Fruit fly (Drosophila melanogaster) Kc167 (cell line): Measurements from ENCODE around the gene egh.

Experiments used
- Myc ChIP-seq: fragments of >200 bp; optimal IDR thresholded peaks from 2 replicates; lab custom pipeline; 2017; ENCODE audit warnings: missing external identifiers
- Sin3A ChIP-seq: fragments of >200 bp; optimal IDR thresholded peaks from 2 replicates; lab custom pipeline; 2018; ENCODE audit warnings: missing external identifiers
- h ChIP-seq: fragments of >200 bp; optimal IDR thresholded peaks from 3 replicates; lab custom pipeline; 2018; ENCODE audit warnings: missing external identifiers
- insv ChIP-seq: fragments of >200 bp; optimal IDR thresholded peaks from 3 replicates; lab custom pipeline; 2018; ENCODE audit warnings: missing external identifiers
- psq ChIP-seq: fragments of >200 bp; optimal IDR thresholded peaks from 2 replicates; lab custom pipeline; 2017; ENCODE audit warnings: missing external identifiers
- ttk ChIP-seq: sonication (Bioruptor generic); optimal IDR thresholded peaks from 2 replicates; lab custom pipeline; 2017; ENCODE audit warnings: missing external identifiers

egh gene

DNA sequence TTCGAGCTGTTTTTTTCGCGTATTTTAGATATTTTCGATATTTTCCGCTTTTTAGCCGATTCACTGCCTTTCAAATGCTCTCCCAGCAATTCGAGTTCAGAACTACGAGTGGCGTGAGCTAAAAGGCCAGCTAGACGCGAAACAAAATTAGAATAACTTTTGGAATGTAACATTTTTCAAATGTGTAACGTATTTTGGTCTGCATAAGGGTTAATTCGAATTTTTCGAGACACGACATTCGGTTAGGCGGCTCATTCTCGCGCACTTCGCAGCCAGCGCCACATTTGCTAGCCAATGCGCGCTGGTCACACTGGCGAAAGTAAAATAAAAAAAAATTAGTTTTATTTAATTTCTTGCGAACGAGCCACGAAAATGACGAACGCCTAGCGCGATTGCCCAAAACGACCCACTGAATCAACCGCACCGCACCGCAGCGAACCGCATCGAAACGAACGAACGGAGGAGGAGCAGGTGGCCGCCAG is 36.3 kb downstream of the egh start, which contains the start of the genes brv3 and Pi4KIIIalpha:
TSS of gene brv3 (minus strand) at position 51 of the 482 bp plus-strand sequence.
TSS of gene Pi4KIIIalpha (plus strand) at position 280 of the 482 bp plus-strand sequence.
- no peak for TF ChIP-seq Sin3A (lab: Kevin White, UChicago)
- no peak for TF ChIP-seq h
- no peak for TF ChIP-seq ttk (lab: Kevin White, UChicago)
- TF ChIP-seq psq (lab: Kevin White, UChicago) = no peak
- TF ChIP-seq Myc = no peak
- no peak for TF ChIP-seq insv (lab: Kevin White, UChicago)

DNA sequence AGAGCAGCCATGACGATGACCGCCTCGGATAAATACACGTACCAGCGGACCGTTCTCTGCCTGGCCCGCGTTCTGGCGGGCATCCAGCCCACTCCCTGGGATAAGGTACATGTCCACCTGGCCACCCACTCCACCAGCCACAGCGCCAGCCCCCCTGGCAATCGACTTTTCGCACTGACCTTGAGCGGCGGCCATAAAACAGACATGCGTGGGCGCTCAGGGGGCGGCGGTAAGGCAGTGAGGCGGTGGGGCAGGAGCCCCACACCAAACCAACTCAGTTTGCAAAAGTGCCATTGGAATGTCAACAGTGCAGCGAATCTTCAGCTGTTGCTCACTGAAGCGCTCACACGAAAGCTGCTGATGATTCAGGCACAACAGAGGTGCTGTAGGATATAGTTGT is 36.7 kb downstream of the egh start:
- TF ChIP-seq h (no peak), Sin3A (lab: Kevin White, UChicago) (no peak), Myc (no peak), insv (lab: Kevin White, UChicago) (no peak), ttk (lab: Kevin White, UChicago) (no peak), psq (lab: Kevin White, UChicago) (no peak)

DNA sequence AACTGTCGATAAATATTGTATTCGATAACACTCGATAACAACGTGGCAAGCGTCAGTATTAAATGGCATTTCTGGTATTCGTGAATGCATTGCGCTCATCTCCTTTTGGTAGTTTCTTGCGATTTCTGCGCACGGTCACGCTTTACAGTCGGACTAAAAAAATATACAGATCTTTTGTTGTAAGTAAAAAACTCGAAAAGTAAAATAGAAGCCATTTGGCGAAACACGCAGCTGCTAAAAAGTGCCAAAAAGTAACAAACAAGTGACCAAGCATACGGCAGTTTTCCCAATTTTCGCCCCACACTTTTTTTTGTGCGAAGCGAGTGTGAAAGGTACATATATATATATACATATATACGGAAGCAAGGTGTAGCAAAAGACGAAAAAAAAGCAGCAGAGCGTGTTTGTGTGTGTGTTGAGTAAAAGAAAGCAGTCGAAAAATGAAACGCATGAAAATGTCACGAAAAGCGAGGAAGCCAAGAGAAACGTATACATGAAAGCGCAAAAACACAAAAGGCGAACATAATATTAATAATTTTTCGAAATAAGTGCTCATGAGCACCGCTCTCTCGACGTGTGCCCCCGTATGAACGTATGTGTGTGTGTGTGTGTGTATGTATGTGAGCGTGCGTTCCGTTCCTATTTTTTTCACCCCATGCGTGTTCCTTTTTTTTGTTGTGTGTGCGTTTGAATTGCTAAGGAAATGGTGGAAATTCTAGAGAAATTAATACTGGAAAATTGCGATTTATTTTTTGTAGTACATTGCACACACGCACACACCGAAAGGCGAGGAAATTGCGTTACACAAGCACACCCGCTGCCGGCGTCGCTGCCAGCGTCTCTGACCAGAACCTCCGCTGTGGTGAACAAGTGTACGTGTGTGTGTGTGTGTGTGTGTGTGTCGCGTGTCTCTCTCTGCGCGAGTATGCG is 45.8 kb downstream of the egh start, which contains the start of gene sgg:
TSS of gene sgg (plus strand) at position 106 of the 930 bp plus-strand sequence.
- TF ChIP-seq psq (lab: Kevin White, UChicago) (peak; percentile 40), Myc (no peak)

DNA sequence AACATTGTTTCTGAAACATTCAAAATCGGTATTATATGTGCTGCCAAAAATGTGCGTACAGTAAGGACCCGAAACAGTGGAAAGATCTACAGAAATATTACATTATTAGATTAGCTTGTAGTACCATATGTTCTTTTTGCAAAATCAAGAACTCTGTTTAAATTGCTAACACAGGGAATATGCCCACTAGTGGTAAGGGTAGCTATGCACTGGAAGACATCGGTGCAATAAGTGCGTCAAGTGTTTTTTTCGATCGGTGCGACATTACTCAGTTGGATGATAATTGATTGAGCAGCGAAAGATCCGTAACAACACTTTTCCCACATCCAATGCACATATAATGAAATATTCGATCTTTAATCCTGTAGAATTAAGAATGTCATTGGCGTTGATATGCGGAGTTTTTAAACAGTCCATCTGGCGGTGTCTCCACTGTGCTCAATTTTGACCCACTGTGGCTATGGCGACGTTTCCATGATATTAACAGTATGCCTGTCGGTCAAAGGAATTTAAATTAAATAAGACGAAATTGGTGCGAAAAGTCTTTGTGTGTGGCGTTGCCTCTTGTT is 46.9 kb downstream of the egh start:
- no peak for TF ChIP-seq psq (lab: Kevin White, UChicago)
- TF ChIP-seq Sin3A (lab: Kevin White, UChicago) = no peak
- TF ChIP-seq Myc = no peak
- no peak for TF ChIP-seq ttk (lab: Kevin White, UChicago)
- no peak for TF ChIP-seq h
- TF ChIP-seq insv (lab: Kevin White, UChicago) = no peak

DNA sequence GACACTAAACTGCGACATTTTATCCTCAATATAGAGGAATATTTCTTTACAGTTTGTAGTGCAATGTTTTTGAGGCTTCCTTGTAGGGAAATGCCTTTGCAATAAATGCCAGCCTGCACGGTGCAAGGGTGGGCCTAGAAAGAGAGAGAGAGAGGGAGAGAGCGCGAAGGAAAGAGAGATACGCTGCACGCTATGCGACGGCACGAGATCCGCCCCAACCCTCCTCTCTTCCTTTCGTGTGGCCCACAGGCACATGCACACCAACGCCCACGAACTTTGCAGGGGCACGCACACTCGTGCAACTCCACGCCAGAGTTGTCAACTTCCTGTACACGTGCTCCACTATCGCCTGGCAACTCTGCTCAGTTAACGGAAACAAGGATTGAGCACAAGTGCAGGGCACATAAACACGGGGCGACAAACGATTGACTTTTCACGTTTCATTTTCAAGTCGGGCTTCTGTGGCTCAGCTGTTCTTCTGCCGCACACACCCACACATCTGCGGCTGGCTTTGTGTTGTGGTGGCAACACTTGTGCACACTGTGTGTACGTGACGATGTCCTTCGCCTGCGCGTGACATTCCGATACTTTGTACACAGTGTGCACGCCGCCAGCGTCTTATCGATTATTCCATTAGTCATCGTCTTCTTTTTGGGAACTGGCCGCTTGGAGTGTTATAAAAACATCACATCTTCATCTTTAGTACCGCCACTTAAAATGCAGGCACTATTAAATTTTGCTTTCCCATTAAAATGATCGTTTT is 47.8 kb downstream of the egh start:
- no peak for TF ChIP-seq h
- TF ChIP-seq Sin3A (lab: Kevin White, UChicago) = no peak
- no peak for TF ChIP-seq insv (lab: Kevin White, UChicago)
- no peak for TF ChIP-seq ttk (lab: Kevin White, UChicago)

DNA sequence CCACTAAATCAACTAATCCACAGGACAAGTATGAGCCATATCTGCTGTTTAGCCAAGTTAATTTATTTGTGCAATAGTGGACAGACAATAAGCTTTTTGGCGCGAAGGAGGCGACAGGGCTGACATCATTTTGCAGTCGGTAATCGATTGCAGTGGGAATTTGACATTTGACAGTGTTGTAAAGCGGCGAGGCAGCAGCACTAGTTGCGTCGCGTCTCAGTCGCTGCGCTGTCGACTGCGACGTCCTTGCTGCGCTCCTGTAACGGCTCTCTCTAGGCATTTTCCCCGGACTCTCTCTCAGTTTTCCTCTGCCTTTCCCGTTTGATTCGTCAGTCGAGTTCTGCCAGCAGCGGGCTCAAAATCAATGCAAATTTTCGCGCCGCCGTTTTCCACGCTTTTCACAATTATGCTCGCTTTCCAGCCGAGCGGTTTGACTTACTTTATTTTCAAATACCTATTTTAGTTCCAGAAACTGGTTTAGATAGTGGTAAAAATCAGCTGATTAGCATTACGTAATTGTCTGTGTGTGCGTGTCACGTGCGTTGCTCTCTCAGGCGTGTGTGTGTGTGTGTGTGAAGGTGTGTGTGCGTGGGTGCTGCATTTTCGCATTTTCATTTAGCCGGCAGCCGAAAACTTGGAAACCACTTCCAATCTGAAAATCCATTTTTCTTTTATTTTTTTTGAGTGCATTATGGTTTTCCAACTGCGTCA is 48.7 kb downstream of the egh start:
- no peak for TF ChIP-seq Sin3A (lab: Kevin White, UChicago)
- no peak for TF ChIP-seq ttk (lab: Kevin White, UChicago)
- TF ChIP-seq insv (lab: Kevin White, UChicago) = no peak
- no peak for TF ChIP-seq psq (lab: Kevin White, UChicago)

DNA sequence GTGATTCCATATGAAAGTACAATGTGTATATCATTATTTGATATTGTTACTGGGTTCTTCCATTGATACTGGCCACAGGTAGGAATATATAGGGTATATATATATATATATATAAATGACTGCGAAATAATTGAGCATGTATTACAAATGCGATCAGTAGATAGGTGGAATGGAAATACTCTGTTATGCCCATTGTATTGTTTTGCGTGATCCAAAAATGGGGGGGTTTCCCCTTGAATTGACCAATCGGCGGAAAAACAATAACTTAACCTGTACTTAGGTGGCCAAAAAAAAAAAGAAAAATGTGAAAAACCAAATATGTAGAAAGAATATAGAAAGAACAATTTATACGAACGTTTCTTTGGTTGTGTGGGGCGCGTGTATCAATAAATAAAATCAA is 49.6 kb downstream of the egh start:
- TF ChIP-seq ttk (lab: Kevin White, UChicago) = no peak
- no peak for TF ChIP-seq psq (lab: Kevin White, UChicago)
- no peak for TF ChIP-seq insv (lab: Kevin White, UChicago)
- TF ChIP-seq Myc = no peak
- TF ChIP-seq h = no peak
- TF ChIP-seq Sin3A (lab: Kevin White, UChicago) = no peak

DNA sequence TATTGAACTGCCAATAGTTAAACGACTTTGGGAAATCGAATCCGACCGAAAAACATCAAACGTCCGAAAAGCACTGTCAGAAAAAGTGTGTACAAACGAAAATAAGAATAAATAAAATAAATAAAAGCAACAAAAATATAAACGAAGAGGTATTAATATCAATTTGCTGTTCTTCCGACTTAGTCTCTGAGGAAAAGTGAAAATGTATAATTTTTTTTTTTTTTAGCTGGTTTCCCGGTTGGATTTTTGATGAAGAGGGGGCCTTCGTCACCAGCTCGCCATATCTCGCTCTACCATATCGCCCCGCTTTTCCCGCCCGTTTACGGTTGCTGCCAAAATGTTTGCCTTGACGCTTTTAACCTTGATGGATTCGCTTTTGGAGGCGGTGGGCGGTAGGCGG is 50.3 kb downstream of the egh start:
- TF ChIP-seq psq (lab: Kevin White, UChicago) (no peak), Sin3A (lab: Kevin White, UChicago) (no peak), h (no peak), ttk (lab: Kevin White, UChicago) (no peak), Myc (no peak), insv (lab: Kevin White, UChicago) (no peak)

DNA sequence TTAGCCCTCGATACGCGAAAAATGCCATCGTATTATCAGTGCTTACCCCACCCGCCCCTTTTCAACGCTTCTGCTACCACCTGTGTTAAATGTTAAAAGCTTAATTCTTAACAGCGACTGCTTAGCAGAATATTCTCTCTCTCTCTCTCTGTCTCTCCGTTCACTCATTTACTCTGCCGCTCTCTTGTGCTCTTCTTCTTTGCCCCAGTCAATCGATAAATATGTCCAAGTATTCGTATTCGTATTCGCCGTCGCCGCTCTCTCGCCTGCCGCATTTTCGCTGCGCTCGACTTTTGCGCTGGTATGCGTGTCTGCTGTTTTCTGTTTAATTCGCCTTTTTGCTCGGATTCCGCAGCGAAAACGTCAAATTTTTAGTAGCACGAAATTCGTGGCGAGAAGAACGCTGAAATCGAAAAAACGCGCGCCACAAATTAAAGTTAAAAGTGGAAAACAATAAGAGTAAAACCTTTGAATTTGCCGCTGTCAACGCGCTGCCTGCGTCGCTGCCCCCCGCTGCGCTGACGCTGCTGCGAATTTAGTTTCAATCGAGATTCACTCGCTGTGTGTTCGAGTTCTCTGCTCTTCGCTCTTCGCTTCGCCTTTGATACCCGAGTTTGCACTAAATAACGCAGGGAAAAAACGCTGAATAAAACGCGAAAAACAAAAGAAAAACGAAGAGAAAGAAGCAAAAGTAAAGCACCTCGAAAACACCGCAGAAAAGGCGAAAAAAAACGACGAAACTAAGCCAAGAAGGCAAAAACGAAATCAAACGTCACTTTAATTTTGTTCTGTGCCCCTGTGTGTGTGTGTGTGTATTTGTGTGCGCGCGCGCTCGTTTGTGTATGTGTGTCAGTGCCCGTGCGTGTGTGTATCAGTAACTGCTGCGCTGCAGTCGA is 54.4 kb downstream of the egh start:
- TF ChIP-seq insv (lab: Kevin White, UChicago) (no peak), h (no peak), Sin3A (lab: Kevin White, UChicago) (no peak), ttk (lab: Kevin White, UChicago) (no peak), Myc (no peak), psq (lab: Kevin White, UChicago) (no peak)

DNA sequence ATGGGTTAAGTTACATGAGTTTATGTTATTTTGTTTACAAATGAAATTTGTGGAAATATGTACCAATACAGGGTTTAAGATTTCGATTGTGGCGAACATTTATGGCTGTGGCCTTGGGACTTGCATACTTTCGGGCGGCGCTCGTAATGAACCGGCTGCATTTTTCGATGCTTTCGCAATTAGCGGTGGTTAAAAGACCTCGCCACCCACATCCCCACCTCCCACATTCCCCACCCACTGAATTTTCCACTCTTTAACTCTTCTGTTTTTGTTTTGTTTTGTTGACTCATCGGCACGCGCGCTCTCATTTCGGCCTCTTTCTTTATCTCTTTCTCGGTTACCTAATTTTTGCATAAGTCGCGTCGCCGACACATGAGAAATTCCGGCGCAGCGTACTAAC is 57.3 kb downstream of the egh start:
- TF ChIP-seq Sin3A (lab: Kevin White, UChicago) (no peak), psq (lab: Kevin White, UChicago) (no peak), insv (lab: Kevin White, UChicago) (no peak), h (no peak), ttk (lab: Kevin White, UChicago) (no peak), Myc (no peak)
